Worm (Caenorhabditis elegans) whole organism, L2 larva: Measurements from ENCODE around the gene fkb-4.

Experiments
- C34F6.9 ChIP-seq: fragments of 150-350 bp; optimal IDR thresholded peaks from 2 replicates; lab custom pipeline; 2014; ENCODE audit warnings: missing biosample characterization, missing genetic modification characterization
- F13H6.1 ChIP-seq: sonication (generic microtip); optimal IDR thresholded peaks from 2 replicates; lab custom pipeline; 2016; ENCODE audit warnings: missing genetic modification characterization, missing compliant biosample characterization
- Y55F3AM.14 ChIP-seq: fragments of 200-800 bp; sonication (Bioruptor generic); optimal IDR thresholded peaks from 2 replicates; lab custom pipeline; 2018; ENCODE audit warnings: mild to moderate bottlenecking, missing genetic modification characterization, missing compliant biosample characterization
- ZK546.5 ChIP-seq: sonication (generic microtip); optimal IDR thresholded peaks from 2 replicates; lab custom pipeline; 2017; ENCODE audit warnings: missing biosample characterization, missing genetic modification characterization
- alr-1 ChIP-seq: fragments of 150-350 bp; optimal IDR thresholded peaks from 2 replicates; lab custom pipeline; 2014; ENCODE audit warnings: missing biosample characterization, missing genetic modification characterization
- aly-2 ChIP-seq: fragments of 150-350 bp; optimal IDR thresholded peaks from 2 replicates; lab custom pipeline; 2014; ENCODE audit warnings: missing biosample characterization, missing genetic modification characterization
- ceh-16 ChIP-seq: fragments of 150-350 bp; optimal IDR thresholded peaks from 2 replicates; lab custom pipeline; 2014; ENCODE audit warnings: missing biosample characterization, missing genetic modification characterization
- ceh-82 ChIP-seq: fragments of 150-350 bp; optimal IDR thresholded peaks from 2 replicates; lab custom pipeline; 2014; ENCODE audit warnings: missing biosample characterization, missing genetic modification characterization
- dmd-4 ChIP-seq: sonication (generic microtip); optimal IDR thresholded peaks from 2 replicates; lab custom pipeline; 2017; ENCODE audit warnings: missing biosample characterization, missing genetic modification characterization
- egl-27 ChIP-seq: sonication (generic microtip); optimal IDR thresholded peaks from 3 replicates; lab custom pipeline; 2017; ENCODE audit warnings: missing biosample characterization, missing genetic modification reagents, missing genetic modification characterization
- elt-1 ChIP-seq: fragments of 150-350 bp; optimal IDR thresholded peaks from 2 replicates; lab custom pipeline; 2014; ENCODE audit warnings: missing biosample characterization, missing genetic modification characterization
- elt-3 ChIP-seq: sonication (generic microtip); optimal IDR thresholded peaks from 2 replicates; lab custom pipeline; 2017; ENCODE audit warnings: missing biosample characterization, missing genetic modification characterization
- fos-1 ChIP-seq: fragments of 150-350 bp; optimal IDR thresholded peaks from 2 replicates; lab custom pipeline; 2014; ENCODE audit warnings: missing biosample characterization, missing genetic modification characterization
- gmeb-1 ChIP-seq: fragments of 150-350 bp; optimal IDR thresholded peaks from 2 replicates; lab custom pipeline; 2014; ENCODE audit warnings: missing biosample characterization, missing genetic modification characterization
- lin-13 ChIP-seq: fragments of 150-350 bp; optimal IDR thresholded peaks from 2 replicates; lab custom pipeline; 2014; ENCODE audit warnings: missing biosample characterization, missing genetic modification reagents, missing genetic modification characterization
- lin-39 ChIP-seq: fragments of 150-350 bp; optimal IDR thresholded peaks from 2 replicates; lab custom pipeline; 2014; ENCODE audit warnings: missing biosample characterization, missing genetic modification reagents, missing genetic modification characterization
- lsy-2 ChIP-seq, 2 experiments: fragments of 150-350 bp in 1 of 2; sonication (generic microtip) in 1 of 2; optimal IDR thresholded peaks; 2 replicates each; lab custom pipeline; 2014 to 2017; ENCODE audit warnings: missing biosample characterization in 2 of 2, missing genetic modification characterization in 2 of 2
- mdl-1 ChIP-seq, 2 experiments: fragments of 150-350 bp in 1 of 2; sonication (generic microtip) in 1 of 2; optimal IDR thresholded peaks; 2 replicates each; lab custom pipeline; 2017; ENCODE audit warnings: missing biosample characterization in 2 of 2, missing genetic modification characterization in 2 of 2
- nhr-10 ChIP-seq: sonication (generic microtip); optimal IDR thresholded peaks from 2 replicates; lab custom pipeline; 2017; ENCODE audit warnings: missing biosample characterization, missing genetic modification characterization
- nhr-129 ChIP-seq: fragments of 150-350 bp; optimal IDR thresholded peaks from 2 replicates; lab custom pipeline; 2014; ENCODE audit warnings: missing biosample characterization, missing genetic modification characterization
- nhr-21 ChIP-seq: fragments of 150-350 bp; optimal IDR thresholded peaks from 2 replicates; lab custom pipeline; 2014; ENCODE audit warnings: missing biosample characterization, missing genetic modification characterization
- nhr-23 ChIP-seq: fragments of 150-350 bp; optimal IDR thresholded peaks from 2 replicates; lab custom pipeline; 2014; ENCODE audit warnings: missing biosample characterization, missing genetic modification reagents, missing genetic modification characterization
- nhr-237 ChIP-seq: fragments of 150-350 bp; optimal IDR thresholded peaks from 2 replicates; lab custom pipeline; 2014; ENCODE audit warnings: missing biosample characterization, missing genetic modification characterization
- nhr-6 ChIP-seq: fragments of 150-350 bp; optimal IDR thresholded peaks from 2 replicates; lab custom pipeline; 2014; ENCODE audit warnings: missing biosample characterization, missing genetic modification characterization
- peb-1 ChIP-seq: fragments of 150-350 bp; optimal IDR thresholded peaks from 2 replicates; lab custom pipeline; 2014; ENCODE audit warnings: missing biosample characterization, missing genetic modification characterization
- sem-4 ChIP-seq: fragments of 150-350 bp; optimal IDR thresholded peaks from 2 replicates; lab custom pipeline; 2014; ENCODE audit warnings: missing biosample characterization, missing genetic modification reagents, missing genetic modification characterization
- sma-3 ChIP-seq: sonication (generic microtip); optimal IDR thresholded peaks from 2 replicates; lab custom pipeline; 2016; ENCODE audit warnings: missing genetic modification reagents, missing genetic modification characterization, missing compliant biosample characterization
- sma-9 ChIP-seq, 2 experiments: fragments of 150-350 bp in 1 of 2; sonication (generic microtip) in 1 of 2; optimal IDR thresholded peaks; 2 replicates each; lab custom pipeline; 2014 to 2016; ENCODE audit warnings: missing genetic modification characterization in 2 of 2, mild to moderate bottlenecking in 1 of 2, missing biosample characterization in 1 of 2, missing compliant biosample characterization in 1 of 2, missing genetic modification reagents in 1 of 2, moderate library complexity in 1 of 2
- unc-39 ChIP-seq: fragments of 150-350 bp; optimal IDR thresholded peaks from 2 replicates; lab custom pipeline; 2014; ENCODE audit warnings: missing biosample characterization, missing genetic modification characterization
- unc-62 ChIP-seq: fragments of 150-350 bp; optimal IDR thresholded peaks from 2 replicates; lab custom pipeline; 2014; ENCODE audit warnings: missing biosample characterization, missing genetic modification reagents, missing genetic modification characterization
- zag-1 ChIP-seq: fragments of 150-350 bp; optimal IDR thresholded peaks from 2 replicates; lab custom pipeline; 2014; ENCODE audit warnings: missing biosample characterization, missing genetic modification characterization
- ztf-1 ChIP-seq: fragments of 200-800 bp; sonication (Bioruptor generic); conservative IDR thresholded peaks from 2 replicates; pipeline ENCODE4 v1.3.6; 2022; ENCODE audit warnings: missing genetic modification characterization, missing compliant biosample characterization
- ztf-11 ChIP-seq: sonication (generic microtip); optimal IDR thresholded peaks from 2 replicates; lab custom pipeline; 2017; ENCODE audit warnings: missing biosample characterization, missing genetic modification characterization
- ztf-4 ChIP-seq: fragments of 150-350 bp; optimal IDR thresholded peaks from 2 replicates; lab custom pipeline; 2014; ENCODE audit warnings: missing biosample characterization, missing genetic modification characterization

fkb-4 gene

DNA sequence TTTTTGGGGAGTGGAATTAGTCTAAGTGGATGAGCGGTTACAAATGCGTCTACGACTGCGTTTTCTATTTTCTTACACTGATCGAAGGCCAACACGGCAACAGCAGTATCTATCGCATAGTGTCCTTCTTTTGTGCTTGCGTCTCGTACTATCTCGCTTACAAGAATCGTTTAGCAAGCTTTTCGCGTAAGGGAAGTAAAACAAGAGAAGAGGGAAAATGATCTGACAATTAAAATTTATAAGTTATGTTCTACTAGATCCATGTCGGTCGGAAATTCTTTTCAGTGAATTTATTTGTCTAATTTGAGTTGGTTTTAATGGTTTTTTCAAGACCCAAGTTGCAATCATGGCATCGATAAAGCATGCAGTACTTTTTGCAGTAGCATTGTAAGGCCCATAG lies at the start of gene fkb-4:
Gene fkb-4 (minus strand): TSS at position 101 of the 400 bp plus-strand sequence.
- TF ChIP-seq C34F6.9 (tag; lab: Kevin White, UChicago) (no peak), dmd-4 (tag; lab: Kevin White, UChicago) (no peak), ceh-82 (tag; lab: Kevin White, UChicago) (no peak), zag-1 (tag; lab: Kevin White, UChicago) (no peak), sma-3 (GFP tag; lab: Kevin White, UChicago) (no peak), lin-39 (tag; lab: Kevin White, UChicago) (no peak), nhr-237 (tag; lab: Kevin White, UChicago) (no peak), lin-13 (no peak), ztf-1 (no peak), ceh-16 (tag; lab: Kevin White, UChicago) (no peak), nhr-10 (tag; lab: Kevin White, UChicago) (no peak), nhr-23 (no peak), Y55F3AM.14 (GFP tag; lab: Kevin White, UChicago) (no peak), elt-1 (tag; lab: Kevin White, UChicago) (no peak), sem-4 (tag; lab: Kevin White, UChicago) (no peak)

DNA sequence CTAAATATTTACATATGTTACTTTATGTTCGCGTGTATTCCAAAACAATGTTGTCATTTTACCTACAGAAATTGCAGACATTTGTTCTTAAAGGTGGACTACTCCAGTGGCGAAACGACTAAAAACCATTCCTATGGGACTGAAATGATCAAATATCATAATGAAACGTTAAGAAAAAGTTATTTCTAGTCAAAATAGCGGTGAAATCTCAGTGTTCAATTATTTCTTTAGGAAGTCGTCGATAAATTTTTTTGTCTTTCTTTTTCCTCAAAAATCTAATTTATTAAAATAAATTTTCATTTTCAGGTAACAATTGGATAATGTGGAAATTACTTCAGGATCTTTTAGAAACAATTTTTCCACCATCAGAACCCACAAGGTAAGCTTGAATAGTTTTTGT lies 48.5 kb upstream of the fkb-4 start, which contains the start of gene C44H9.4:
Gene C44H9.4 (plus strand): TSS at position 301 of the 400 bp plus-strand sequence.
- no peak for TF ChIP-seq elt-3 (tag; lab: Kevin White, UChicago)
- TF ChIP-seq ceh-16 (tag; lab: Kevin White, UChicago) = no peak
- TF ChIP-seq fos-1 = no peak
- TF ChIP-seq sem-4 (tag; lab: Kevin White, UChicago) = no peak
- no peak for TF ChIP-seq sma-3 (GFP tag; lab: Kevin White, UChicago)
- no peak for TF ChIP-seq unc-62 (GFP tag; lab: Kevin White, UChicago)

DNA sequence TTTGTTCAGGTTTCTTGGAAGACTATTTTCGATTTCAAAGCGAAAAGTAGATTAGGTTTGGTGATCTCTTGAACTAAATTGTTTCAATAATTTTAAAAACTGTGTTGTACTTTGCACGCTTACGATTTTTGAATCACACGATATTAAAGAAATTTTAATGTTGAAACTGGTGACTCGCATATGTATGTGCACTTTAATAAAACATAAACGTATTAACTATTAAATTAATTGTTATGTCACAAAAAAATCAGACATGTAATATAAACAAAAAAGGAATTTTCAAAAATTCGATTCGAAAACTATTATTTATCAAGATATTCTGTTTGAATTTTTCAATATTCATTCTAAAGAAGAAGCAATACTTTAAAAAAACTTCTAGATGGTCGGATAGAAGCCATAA lies 40.3 kb upstream of the fkb-4 start, which contains the start of gene ugt-15:
Gene ugt-15 (plus strand): TSS at position 301 of the 400 bp plus-strand sequence.
- no peak for TF ChIP-seq nhr-23
- no peak for TF ChIP-seq nhr-21 (tag; lab: Kevin White, UChicago)
- no peak for TF ChIP-seq egl-27 (tag; lab: Kevin White, UChicago)
- no peak for TF ChIP-seq unc-39
- no peak for TF ChIP-seq ztf-4 (tag; lab: Kevin White, UChicago)
- no peak for TF ChIP-seq ZK546.5
- TF ChIP-seq elt-1 (tag; lab: Kevin White, UChicago) = no peak
- TF ChIP-seq ceh-16 (tag; lab: Kevin White, UChicago) = no peak
- no peak for TF ChIP-seq peb-1
- no peak for TF ChIP-seq ztf-11 (tag; lab: Kevin White, UChicago)
- TF ChIP-seq nhr-237 (tag; lab: Kevin White, UChicago) = no peak
- no peak for TF ChIP-seq aly-2 (tag; lab: Kevin White, UChicago)
- TF ChIP-seq lsy-2 (tag; optimal IDR thresholded peaks at IDR 0.05; lab: Kevin White, UChicago) = no peak
- no peak for TF ChIP-seq F13H6.1
- TF ChIP-seq Y55F3AM.14 (GFP tag; lab: Kevin White, UChicago) = no peak
- no peak for TF ChIP-seq nhr-129 (tag; lab: Kevin White, UChicago)

DNA sequence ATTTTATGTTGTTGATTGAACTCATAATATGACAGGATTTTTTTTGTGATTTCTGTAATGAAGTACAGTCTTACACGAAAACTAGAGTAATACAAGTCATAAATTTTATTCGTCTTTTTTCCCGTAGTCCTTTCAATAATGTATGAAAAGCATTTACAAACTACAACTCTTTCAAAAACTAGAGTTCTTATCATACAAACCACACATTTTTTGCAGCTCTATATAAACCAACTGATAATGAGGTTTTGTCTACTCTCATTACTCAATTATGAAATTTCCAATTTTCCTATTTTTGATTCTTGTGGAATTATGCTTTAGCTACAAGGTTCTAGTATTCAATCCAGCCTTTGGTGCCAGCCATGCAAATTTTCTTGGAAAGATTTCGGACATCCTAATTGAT lies 37.9 kb upstream of the fkb-4 start, which contains the start of gene ugt-16:
Gene ugt-16 (plus strand): TSS at position 248 of the 400 bp plus-strand sequence.
- TF ChIP-seq Y55F3AM.14 (GFP tag; lab: Kevin White, UChicago) (no peak), gmeb-1 (tag; lab: Kevin White, UChicago) (peak; percentile 5), sma-9 (GFP tag; optimal IDR thresholded peaks at IDR 0.05; lab: Kevin White, UChicago) (peak; percentile 15), sma-9 (tag; optimal IDR thresholded peaks at IDR 0.05; lab: Kevin White, UChicago) (no peak), fos-1 (peak; percentile 52)

DNA sequence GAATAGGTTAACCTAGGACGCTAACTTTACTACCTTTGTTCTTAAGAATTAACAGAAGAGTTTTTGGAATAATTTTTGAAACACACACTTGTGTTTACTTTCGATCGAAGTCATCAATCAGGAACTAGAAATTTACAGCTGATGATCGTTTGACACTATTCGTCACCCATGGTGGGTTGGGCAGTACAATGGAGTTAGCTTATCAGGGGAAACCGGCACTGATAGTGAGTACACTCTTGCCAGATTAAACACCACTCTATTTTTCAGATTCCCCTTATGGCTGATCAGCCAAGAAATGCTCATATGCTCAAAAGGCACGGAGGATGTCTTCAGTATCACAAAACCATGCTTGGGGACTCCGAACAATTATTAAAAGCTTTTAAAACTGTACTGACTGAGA lies 35.1 kb upstream of the fkb-4 start:
- TF ChIP-seq fos-1 (peak; percentile 68), Y55F3AM.14 (GFP tag; lab: Kevin White, UChicago) (no peak), ztf-4 (tag; lab: Kevin White, UChicago) (no peak)

DNA sequence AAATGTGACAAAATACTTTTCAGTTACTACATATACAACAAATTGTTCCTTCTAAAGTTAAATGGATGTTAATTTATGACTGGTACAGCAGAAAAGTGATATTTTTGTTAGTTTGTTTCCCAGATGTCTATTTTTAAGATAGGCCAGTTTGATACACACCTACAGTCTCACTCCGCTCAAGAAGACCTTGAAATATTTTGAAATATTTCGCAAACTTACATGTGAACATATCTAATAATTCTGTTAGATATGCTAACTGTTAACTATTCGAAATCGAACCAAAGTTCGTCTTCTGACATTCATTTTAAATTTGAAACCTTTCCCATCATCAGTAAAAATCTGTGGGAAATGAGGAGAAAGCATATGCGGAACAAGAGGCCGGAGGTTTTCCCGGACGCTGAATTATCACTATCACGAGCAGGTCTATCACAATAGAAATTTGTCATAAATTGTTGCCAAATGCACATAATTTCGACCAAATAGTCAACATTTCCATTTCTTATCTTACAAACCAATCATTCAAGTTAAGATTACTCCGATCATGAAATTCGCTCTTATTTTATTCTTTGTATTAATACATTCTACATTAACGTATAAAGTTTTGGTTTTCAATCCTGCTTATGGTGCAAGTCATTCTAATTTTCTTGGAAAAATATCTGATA lies 33.0 kb upstream of the fkb-4 start, which contains the start of the genes ZC443.4 and ugt-18:
Gene ZC443.4 (minus strand): TSS at position 95 of the 662 bp plus-strand sequence.
Gene ugt-18 (plus strand): TSS at position 469 of the 662 bp plus-strand sequence.
- TF ChIP-seq nhr-6 (no peak), ztf-1 (no peak), mdl-1 (tag; optimal IDR thresholded peaks at IDR 0.05; lab: Kevin White, UChicago) (no peak), aly-2 (tag; lab: Kevin White, UChicago) (no peak), alr-1 (tag; lab: Kevin White, UChicago) (no peak), fos-1 (peak; percentile 54), Y55F3AM.14 (GFP tag; lab: Kevin White, UChicago) (no peak), nhr-129 (tag; lab: Kevin White, UChicago) (peak; percentile 57), zag-1 (tag; lab: Kevin White, UChicago) (no peak)
